Fruit fly (Drosophila melanogaster) whole organism, embryonic: Measurements from ENCODE around the gene grsm.

ENCODE experiments used
- Antp ChIP-seq: fragments of 200-800 bp; sonication (Bioruptor generic); optimal IDR thresholded peaks from 3 replicates; lab custom pipeline; 2016; ENCODE audit warnings: missing biosample characterization, missing genetic modification characterization
- Atf6 ChIP-seq: fragments of 200-800 bp; sonication (Bioruptor generic); IDR thresholded peaks from 2 replicates; pipeline ENCODE4 v1.3.6; 2022; ENCODE audit warnings: missing biosample characterization, missing genetic modification characterization
- C15 ChIP-seq: fragments of 200-800 bp; sonication (Bioruptor generic); IDR thresholded peaks from 3 replicates; pipeline ENCODE4 v1.3.6; 2022; ENCODE audit warnings: missing biosample characterization, missing genetic modification characterization
- CG13123 ChIP-seq: fragments of 200-800 bp; sonication (Bioruptor generic); optimal IDR thresholded peaks from 2 replicates; lab custom pipeline; 2016; ENCODE audit warnings: missing biosample characterization, missing genetic modification characterization
- CG13624 ChIP-seq: fragments of 200-800 bp; sonication (Bioruptor generic); optimal IDR thresholded peaks from 2 replicates; lab custom pipeline; 2016; ENCODE audit warnings: missing biosample characterization, missing genetic modification characterization
- CG1603 ChIP-seq: fragments of 200-800 bp; sonication (Bioruptor generic); optimal IDR thresholded peaks from 2 replicates; lab custom pipeline; 2019; ENCODE audit warnings: missing biosample characterization, mild to moderate bottlenecking, missing genetic modification characterization, moderate library complexity
- CG17186 ChIP-seq: fragments of 200-800 bp; sonication (Bioruptor generic); optimal IDR thresholded peaks from 3 replicates; lab custom pipeline; 2017; ENCODE audit warnings: missing biosample characterization, missing genetic modification reagents, missing genetic modification characterization
- CG17359 ChIP-seq: fragments of 200-800 bp; sonication (Bioruptor generic); optimal IDR thresholded peaks from 3 replicates; lab custom pipeline; 2018; ENCODE audit warnings: missing biosample characterization, mild to moderate bottlenecking, missing genetic modification characterization, moderate library complexity
- CG17361 ChIP-seq: fragments of 200-800 bp; sonication (Bioruptor generic); IDR thresholded peaks from 3 replicates; pipeline ENCODE4 v1.3.6; 2022; ENCODE audit warnings: missing biosample characterization, missing genetic modification characterization
- CG17568 ChIP-seq: fragments of 200-800 bp; sonication (Bioruptor generic); optimal IDR thresholded peaks from 2 replicates; lab custom pipeline; 2018; ENCODE audit warnings: missing biosample characterization, mild to moderate bottlenecking, missing genetic modification characterization, moderate library complexity
- CG17829 ChIP-seq: fragments of 200-800 bp; optimal IDR thresholded peaks from 2 replicates; lab custom pipeline; 2019; ENCODE audit warnings: missing biosample characterization, mild to moderate bottlenecking, missing genetic modification characterization, moderate library complexity
- CG3163 ChIP-seq: fragments of 200-800 bp; sonication (Bioruptor generic); optimal IDR thresholded peaks from 3 replicates; lab custom pipeline; 2016; ENCODE audit warnings: missing biosample characterization, missing genetic modification characterization
- CG6654 ChIP-seq: fragments of 200-800 bp; sonication (Bioruptor generic); optimal IDR thresholded peaks from 2 replicates; lab custom pipeline; 2017; ENCODE audit warnings: missing biosample characterization, mild to moderate bottlenecking, missing genetic modification characterization
- CG6683 ChIP-seq: fragments of 200-800 bp; sonication (Bioruptor generic); optimal IDR thresholded peaks from 2 replicates; lab custom pipeline; 2017; ENCODE audit warnings: missing biosample characterization, mild to moderate bottlenecking, missing genetic modification characterization, missing genetic modification reagents
- CG6813 ChIP-seq: fragments of 200-800 bp; sonication (Bioruptor generic); optimal IDR thresholded peaks from 2 replicates; lab custom pipeline; 2017; ENCODE audit warnings: missing biosample characterization, missing genetic modification characterization, mild to moderate bottlenecking, moderate library complexity, missing genetic modification reagents
- CG7786 ChIP-seq: fragments of 200-800 bp; sonication (Bioruptor generic); optimal IDR thresholded peaks from 2 replicates; lab custom pipeline; 2016; ENCODE audit warnings: missing biosample characterization, missing genetic modification characterization
- CG8281 ChIP-seq: fragments of 200-800 bp; sonication (Bioruptor generic); optimal IDR thresholded peaks from 2 replicates; lab custom pipeline; 2018; ENCODE audit warnings: missing biosample characterization, mild to moderate bottlenecking, missing genetic modification characterization, moderate library complexity
- CG8290 ChIP-seq, 3 experiments: fragments of 200-800 bp; sonication (Bioruptor generic); optimal IDR thresholded peaks; 2 replicates each; lab custom pipeline; 2016 to 2019; ENCODE audit warnings: missing biosample characterization in 3 of 3, missing genetic modification characterization in 3 of 3, mild to moderate bottlenecking in 2 of 3, moderate library complexity in 1 of 3
- CG8359 ChIP-seq: fragments of 200-800 bp; sonication (Bioruptor generic); optimal IDR thresholded peaks from 2 replicates; lab custom pipeline; 2017; ENCODE audit warnings: missing biosample characterization, mild to moderate bottlenecking, missing genetic modification characterization, borderline replicate concordance
- D ChIP-seq, 2 experiments: fragments of 200-800 bp in 1 of 2; fragments of >200 bp in 1 of 2; sonication (Bioruptor generic) in 1 of 2; optimal IDR thresholded peaks; 2 replicates in 1 of 2; 3 replicates in 1 of 2; lab custom pipeline; 2017; ENCODE audit warnings: mild to moderate bottlenecking in 1 of 2, missing biosample characterization in 1 of 2, missing genetic modification characterization in 1 of 2, missing genetic modification reagents in 1 of 2
- Dip2 ChIP-seq: fragments of 200-800 bp; sonication (Bioruptor generic); IDR thresholded peaks from 2 replicates; pipeline ENCODE4 v1.3.6; 2022; ENCODE audit warnings: missing biosample characterization, missing genetic modification characterization
- E2f2 ChIP-seq: fragments of 200-800 bp; sonication (Bioruptor generic); IDR thresholded peaks from 2 replicates; pipeline ENCODE4 v1.3.6; 2022; ENCODE audit warnings: missing biosample characterization, missing genetic modification characterization
- HLH54F ChIP-seq: fragments of 200-800 bp; sonication (Bioruptor generic); optimal IDR thresholded peaks from 3 replicates; lab custom pipeline; 2016; ENCODE audit warnings: missing biosample characterization, missing genetic modification characterization
- Hmr ChIP-seq: fragments of 200-800 bp; sonication (Bioruptor generic); optimal IDR thresholded peaks from 3 replicates; lab custom pipeline; 2017; ENCODE audit warnings: mild to moderate bottlenecking, missing biosample characterization, missing genetic modification reagents, missing genetic modification characterization
- Hmx ChIP-seq: fragments of 200-800 bp; sonication (Bioruptor generic); optimal IDR thresholded peaks from 2 replicates; lab custom pipeline; 2016; ENCODE audit warnings: missing biosample characterization, missing genetic modification characterization
- Myb ChIP-seq: fragments of 200-800 bp; sonication (Bioruptor generic); optimal IDR thresholded peaks from 2 replicates; lab custom pipeline; 2016; ENCODE audit warnings: missing biosample characterization, missing genetic modification characterization
- NFAT ChIP-seq: fragments of 200-800 bp; sonication (Bioruptor generic); IDR thresholded peaks from 2 replicates; pipeline ENCODE4 v1.3.6; 2022; ENCODE audit warnings: missing biosample characterization, missing genetic modification characterization
- Neu2 ChIP-seq: fragments of 200-800 bp; sonication (Bioruptor generic); optimal IDR thresholded peaks from 3 replicates; lab custom pipeline; 2016; ENCODE audit warnings: missing biosample characterization, missing genetic modification characterization, borderline replicate concordance
- Ssrp ChIP-seq: fragments of 200-800 bp; sonication (Bioruptor generic); optimal IDR thresholded peaks from 2 replicates; lab custom pipeline; 2018; ENCODE audit warnings: missing biosample characterization, mild to moderate bottlenecking, missing genetic modification characterization, moderate library complexity
- Vsx1 ChIP-seq: fragments of 200-800 bp; sonication (Bioruptor generic); optimal IDR thresholded peaks from 2 replicates; lab custom pipeline; 2017; ENCODE audit warnings: missing biosample characterization, mild to moderate bottlenecking, missing genetic modification characterization, missing genetic modification reagents
- YL-1 ChIP-seq: fragments of 200-800 bp; sonication (Bioruptor generic); optimal IDR thresholded peaks from 3 replicates; lab custom pipeline; 2017; ENCODE audit warnings: missing biosample characterization, mild to moderate bottlenecking, missing genetic modification characterization
- bcd ChIP-seq: fragments of 200-800 bp; sonication (Bioruptor generic); optimal IDR thresholded peaks from 2 replicates; lab custom pipeline; 2017; ENCODE audit warnings: missing biosample characterization, mild to moderate bottlenecking, missing genetic modification characterization
- cad ChIP-seq: fragments of >200 bp; optimal IDR thresholded peaks from 2 replicates; lab custom pipeline; 2017; ENCODE audit warnings: missing biosample characterization, missing genetic modification characterization
- cato ChIP-seq: fragments of 200-800 bp; sonication (Bioruptor generic); optimal IDR thresholded peaks from 2 replicates; lab custom pipeline; 2016; ENCODE audit warnings: missing biosample characterization, missing genetic modification characterization, borderline replicate concordance
- dati ChIP-seq: fragments of 200-800 bp; sonication (Bioruptor generic); IDR thresholded peaks from 2 replicates; pipeline ENCODE4 v1.3.6; 2022; ENCODE audit warnings: missing biosample characterization, missing genetic modification characterization
- dysf ChIP-seq: fragments of 200-800 bp; sonication (Bioruptor generic); IDR thresholded peaks from 3 replicates; pipeline ENCODE4 v1.3.6; 2022; ENCODE audit warnings: missing biosample characterization, missing genetic modification characterization
- ems ChIP-seq: fragments of 200-800 bp; sonication (Bioruptor generic); optimal IDR thresholded peaks from 3 replicates; lab custom pipeline; 2016; ENCODE audit warnings: missing biosample characterization, missing genetic modification characterization
- grn ChIP-seq: fragments of 200-800 bp; sonication (Bioruptor generic); optimal IDR thresholded peaks from 3 replicates; lab custom pipeline; 2017; ENCODE audit warnings: missing biosample characterization, missing genetic modification characterization
- kah ChIP-seq: fragments of 200-800 bp; sonication (Bioruptor generic); optimal IDR thresholded peaks from 2 replicates; lab custom pipeline; 2018; ENCODE audit warnings: missing biosample characterization, mild to moderate bottlenecking, missing genetic modification characterization
- mld ChIP-seq: fragments of 200-800 bp; sonication (Bioruptor generic); IDR thresholded peaks from 3 replicates; pipeline ENCODE4 v1.3.6; 2022; ENCODE audit warnings: missing biosample characterization, missing genetic modification characterization; ENCODE audit not compliant: partially characterized antibody
- nmo ChIP-seq: fragments of 200-800 bp; sonication (Bioruptor generic); optimal IDR thresholded peaks from 2 replicates; lab custom pipeline; 2018; ENCODE audit warnings: missing biosample characterization, mild to moderate bottlenecking, missing genetic modification characterization, moderate library complexity
- phol ChIP-seq: fragments of 200-800 bp; sonication (Bioruptor generic); optimal IDR thresholded peaks from 3 replicates; lab custom pipeline; 2018; ENCODE audit warnings: missing biosample characterization, mild to moderate bottlenecking, missing genetic modification characterization, moderate library complexity
- prd ChIP-seq, 3 experiments: fragments of >200 bp in 2 of 3; fragments of 200-800 bp in 1 of 3; sonication (Bioruptor generic) in 1 of 3; optimal IDR thresholded peaks in 2 of 3; IDR thresholded peaks in 1 of 3; 2 replicates in 2 of 3; 3 replicates in 1 of 3; pipeline versions ENCODE4 v1.3.6 to Lab custom; 2017 to 2022; ENCODE audit warnings: missing biosample characterization in 1 of 3, missing genetic modification characterization in 1 of 3
- ranshi ChIP-seq: fragments of 200-800 bp; sonication (Bioruptor generic); IDR thresholded peaks from 2 replicates; pipeline ENCODE4 v1.3.6; 2022; ENCODE audit warnings: missing biosample characterization, missing genetic modification characterization
- salm ChIP-seq: fragments of 200-800 bp; sonication (Bioruptor generic); optimal IDR thresholded peaks from 2 replicates; lab custom pipeline; 2018; ENCODE audit warnings: missing biosample characterization, mild to moderate bottlenecking, missing genetic modification characterization
- slou ChIP-seq: fragments of 200-800 bp; sonication (Bioruptor generic); optimal IDR thresholded peaks from 3 replicates; lab custom pipeline; 2016; ENCODE audit warnings: missing biosample characterization, missing genetic modification characterization
- stc ChIP-seq: fragments of 200-800 bp; sonication (Bioruptor generic); IDR thresholded peaks from 2 replicates; pipeline ENCODE4 v1.3.6; 2022; ENCODE audit warnings: missing biosample characterization, missing genetic modification characterization
- tgo ChIP-seq: fragments of 200-800 bp; sonication (Bioruptor generic); IDR thresholded peaks from 3 replicates; pipeline ENCODE4 v1.3.6; 2022; ENCODE audit warnings: missing biosample characterization, missing genetic modification characterization
- tin ChIP-seq: fragments of 200-800 bp; sonication (Bioruptor generic); optimal IDR thresholded peaks from 3 replicates; lab custom pipeline; 2016; ENCODE audit warnings: missing biosample characterization, missing genetic modification characterization

Gene grsm

dm6 chr3R:13012351-13012750, 44.8 kb upstream of the grsm start (continued):
- TF ChIP-seq Neu2 (GFP tag; lab: Kevin White, UChicago) (no peak), grn (GFP tag; lab: Kevin White, UChicago) (no peak), CG17359 (tag; lab: Kevin White, UChicago) (peak; percentile 65), CG8359 (no peak), CG6813 (GFP tag; lab: Kevin White, UChicago) (peak; percentile 46), Antp (GFP tag; lab: Kevin White, UChicago) (peak; percentile 76), prd (optimal IDR thresholded peaks at IDR 0.05; lab: Kevin White, UChicago) (no peak), prd (GFP tag; IDR thresholded peaks at IDR 0.05; lab: Robert Waterston, UW) (peak; percentile 72), HLH54F (GFP tag; lab: Kevin White, UChicago) (peak; percentile 55), CG17829 (tag; lab: Kevin White, UChicago) (peak; percentile 45), CG6683 (no peak), CG7786 (GFP tag; lab: Kevin White, UChicago) (peak; percentile 65), CG3163 (GFP tag; lab: Kevin White, UChicago) (peak; percentile 61), CG1603 (tag; lab: Kevin White, UChicago) (peak; percentile 72), kah (no peak), Hmx (GFP tag; lab: Kevin White, UChicago) (no peak), C15 (no peak), Vsx1 (no peak), dysf (peak; percentile 77), tgo (GFP tag; lab: Robert Waterston, UW) (peak; percentile 55; the same call in 2 of the 3 replicates), CG6654 (GFP tag; lab: Kevin White, UChicago) (no peak), CG17361 (GFP tag; lab: Robert Waterston, UW) (no peak), Hmr (GFP tag; lab: Kevin White, UChicago) (peak; percentile 57), cato (no peak), Dip2 (GFP tag; lab: Robert Waterston, UW) (no peak), YL-1 (GFP tag; lab: Kevin White, UChicago) (peak; percentile 29), bcd (GFP tag; lab: Kevin White, UChicago) (peak; percentile 63), E2f2 (GFP tag; lab: Robert Waterston, UW) (peak; percentile 45), CG17186 (peak; percentile 17), Atf6 (GFP tag; lab: Robert Waterston, UW) (peak; percentile 46; the same call in 1 of the 2 replicates), CG13624 (peak; percentile 60), D (optimal IDR thresholded peaks at IDR 0.05; lab: Kevin White, UChicago) (no peak), D (GFP tag; optimal IDR thresholded peaks at IDR 0.05; lab: Kevin White, UChicago) (peak; percentile 40), salm (no peak), CG13123 (GFP tag; lab: Kevin White, UChicago) (no peak), mld (GFP tag; lab: Robert Waterston, UW) (no peak), nmo (peak; percentile 48), cad (no peak), phol (tag; lab: Kevin White, UChicago) (peak; percentile 72), Ssrp (tag; lab: Kevin White, UChicago) (no peak), Myb (GFP tag; lab: Kevin White, UChicago) (peak; percentile 51), stc (GFP tag; lab: Robert Waterston, UW) (peak; percentile 41; the same call in 1 of the 2 replicates), CG8290 (GFP tag; optimal IDR thresholded peaks at IDR 0.05; lab: Kevin White, UChicago) (no peak), CG8290 (tag; optimal IDR thresholded peaks at IDR 0.05; lab: Kevin White, UChicago) (peak in 1 of 2 experiments; percentile 77), dati (GFP tag; lab: Robert Waterston, UW) (peak; percentile 37; the same call in 1 of the 2 replicates), NFAT (GFP tag; lab: Robert Waterston, UW) (peak; percentile 58), ranshi (GFP tag; lab: Robert Waterston, UW) (peak; percentile 55; the same call in 1 of the 2 replicates), CG17568 (GFP tag; lab: Kevin White, UChicago) (no peak), CG8281 (tag; lab: Kevin White, UChicago) (no peak), tin (GFP tag; lab: Kevin White, UChicago) (peak; percentile 63), ems (GFP tag; lab: Kevin White, UChicago) (peak; percentile 61), slou (no peak)
